Fruit fly (Drosophila melanogaster) whole organism, prepupa: ENCODE measurements around the gene CG14855.

ENCODE experiments used
- Blimp-1 ChIP-seq: fragments of 200-800 bp; sonication (Bioruptor generic); optimal IDR thresholded peaks from 3 replicates; lab custom pipeline; 2017; ENCODE audit warnings: missing biosample characterization, missing genetic modification characterization, mild to moderate bottlenecking, moderate library complexity, missing genetic modification reagents
- CG10631 ChIP-seq: fragments of 200-800 bp; sonication (Bioruptor generic); optimal IDR thresholded peaks from 2 replicates; lab custom pipeline; 2016; ENCODE audit warnings: missing biosample characterization, missing genetic modification characterization
- CG10669 ChIP-seq: fragments of 200-800 bp; sonication (Bioruptor generic); optimal IDR thresholded peaks from 3 replicates; lab custom pipeline; 2018; ENCODE audit warnings: missing biosample characterization, mild to moderate bottlenecking, missing genetic modification characterization, moderate library complexity
- CG11294 ChIP-seq: fragments of 200-800 bp; sonication (Bioruptor generic); IDR thresholded peaks from 2 replicates; pipeline ENCODE4 v1.3.6; 2022; ENCODE audit warnings: missing biosample characterization, missing genetic modification characterization
- CG11762 ChIP-seq: fragments of 200-800 bp; sonication (Bioruptor generic); optimal IDR thresholded peaks from 3 replicates; lab custom pipeline; 2016; ENCODE audit warnings: missing biosample characterization, missing genetic modification characterization; ENCODE audit not compliant: insufficient read depth
- CG11902 ChIP-seq: fragments of 200-800 bp; sonication (Bioruptor generic); optimal IDR thresholded peaks from 3 replicates; lab custom pipeline; 2016; ENCODE audit warnings: missing biosample characterization, missing genetic modification characterization
- CG15336 ChIP-seq: fragments of 200-800 bp; sonication (Bioruptor generic); IDR thresholded peaks from 2 replicates; pipeline ENCODE4 v1.3.6; 2022; ENCODE audit warnings: missing biosample characterization, missing genetic modification characterization
- CG1621 ChIP-seq: fragments of 200-800 bp; sonication (Bioruptor generic); optimal IDR thresholded peaks from 3 replicates; lab custom pipeline; 2018; ENCODE audit warnings: missing biosample characterization, mild to moderate bottlenecking, missing genetic modification characterization
- CG3032 ChIP-seq: fragments of 200-800 bp; optimal IDR thresholded peaks from 2 replicates; lab custom pipeline; 2019; ENCODE audit warnings: missing biosample characterization, mild to moderate bottlenecking, missing genetic modification characterization, moderate library complexity
- CG31627 ChIP-seq: fragments of 200-800 bp; sonication (Bioruptor generic); optimal IDR thresholded peaks from 3 replicates; lab custom pipeline; 2016; ENCODE audit warnings: missing biosample characterization, missing genetic modification characterization
- CG32006 ChIP-seq: fragments of 200-800 bp; sonication (Bioruptor generic); optimal IDR thresholded peaks from 3 replicates; lab custom pipeline; 2017; ENCODE audit warnings: missing biosample characterization, mild to moderate bottlenecking, missing genetic modification characterization
- CG34406 ChIP-seq: fragments of 200-800 bp; sonication (Bioruptor generic); optimal IDR thresholded peaks from 3 replicates; lab custom pipeline; 2016; ENCODE audit warnings: missing biosample characterization, missing genetic modification characterization
- CG3919 ChIP-seq: fragments of 200-800 bp; sonication (Bioruptor generic); optimal IDR thresholded peaks from 3 replicates; lab custom pipeline; 2016; ENCODE audit warnings: missing biosample characterization, missing genetic modification characterization
- CG4318 ChIP-seq: fragments of 200-800 bp; sonication (Bioruptor generic); optimal IDR thresholded peaks from 3 replicates; lab custom pipeline; 2017; ENCODE audit warnings: missing biosample characterization, mild to moderate bottlenecking, missing genetic modification characterization
- CG6163 ChIP-seq: fragments of 200-800 bp; sonication (Bioruptor generic); IDR thresholded peaks from 3 replicates; pipeline ENCODE4 v1.3.6; 2022; ENCODE audit warnings: missing biosample characterization, missing genetic modification characterization
- CG6276 ChIP-seq: fragments of 200-800 bp; sonication (Bioruptor generic); optimal IDR thresholded peaks from 2 replicates; lab custom pipeline; 2017; ENCODE audit warnings: missing biosample characterization, mild to moderate bottlenecking, missing genetic modification characterization
- CG6808 ChIP-seq: fragments of 200-800 bp; sonication (Bioruptor generic); optimal IDR thresholded peaks from 3 replicates; lab custom pipeline; 2017; ENCODE audit warnings: missing biosample characterization, missing genetic modification characterization, mild to moderate bottlenecking, moderate library complexity, missing genetic modification reagents
- CG6854 ChIP-seq: fragments of 200-800 bp; sonication (Bioruptor generic); optimal IDR thresholded peaks from 2 replicates; lab custom pipeline; 2017; ENCODE audit warnings: missing biosample characterization, mild to moderate bottlenecking, missing genetic modification characterization
- CG7368 ChIP-seq: fragments of 200-800 bp; sonication (Bioruptor generic); optimal IDR thresholded peaks from 3 replicates; lab custom pipeline; 2016; ENCODE audit warnings: missing biosample characterization, missing genetic modification characterization
- CG8119 ChIP-seq: fragments of 200-800 bp; sonication (Bioruptor generic); IDR thresholded peaks from 3 replicates; pipeline ENCODE4 v1.3.6; 2022; ENCODE audit warnings: missing biosample characterization, missing genetic modification characterization
- CG8319 ChIP-seq: fragments of 200-800 bp; sonication (Bioruptor generic); optimal IDR thresholded peaks from 3 replicates; lab custom pipeline; 2016; ENCODE audit warnings: missing biosample characterization, missing genetic modification characterization
- CG8632 ChIP-seq: fragments of 200-800 bp; sonication (Bioruptor generic); optimal IDR thresholded peaks from 3 replicates; lab custom pipeline; 2016; ENCODE audit warnings: missing biosample characterization, missing genetic modification characterization
- Eip75B ChIP-seq: fragments of 200-800 bp; sonication (Bioruptor generic); optimal IDR thresholded peaks from 3 replicates; lab custom pipeline; 2016; ENCODE audit warnings: missing biosample characterization, missing genetic modification characterization
- Eip78C ChIP-seq: fragments of 200-800 bp; sonication (Bioruptor generic); peaks from one replicate; lab custom pipeline; 2016; ENCODE audit warnings: missing biosample characterization, missing genetic modification characterization
- Eip93F ChIP-seq: fragments of 200-800 bp; sonication (Bioruptor generic); optimal IDR thresholded peaks from 2 replicates; lab custom pipeline; 2016; ENCODE audit warnings: missing biosample characterization, mild to moderate bottlenecking, missing genetic modification characterization
- Ets21C ChIP-seq: fragments of 200-800 bp; sonication (Bioruptor generic); optimal IDR thresholded peaks from 3 replicates; lab custom pipeline; 2016; ENCODE audit warnings: missing biosample characterization, missing genetic modification characterization
- Ets96B ChIP-seq: fragments of 200-800 bp; optimal IDR thresholded peaks from 2 replicates; lab custom pipeline; 2019; ENCODE audit warnings: missing biosample characterization, mild to moderate bottlenecking, missing genetic modification characterization, moderate library complexity
- Hr4 ChIP-seq: fragments of 200-800 bp; sonication (Bioruptor generic); optimal IDR thresholded peaks from 3 replicates; lab custom pipeline; 2016; ENCODE audit warnings: missing biosample characterization, missing genetic modification characterization
- OdsH ChIP-seq: fragments of 200-800 bp; sonication (Bioruptor generic); optimal IDR thresholded peaks from 3 replicates; lab custom pipeline; 2016; ENCODE audit warnings: missing biosample characterization, missing genetic modification characterization
- Smox ChIP-seq: fragments of 200-800 bp; sonication (Bioruptor generic); optimal IDR thresholded peaks from 3 replicates; lab custom pipeline; 2016; ENCODE audit warnings: missing biosample characterization, missing genetic modification characterization
- Sox102F ChIP-seq: fragments of 200-800 bp; sonication (Bioruptor generic); optimal IDR thresholded peaks from 2 replicates; lab custom pipeline; 2016; ENCODE audit warnings: missing biosample characterization, mild to moderate bottlenecking, missing genetic modification characterization
- achi ChIP-seq: fragments of 200-800 bp; sonication (Bioruptor generic); optimal IDR thresholded peaks from 3 replicates; lab custom pipeline; 2016; ENCODE audit warnings: missing biosample characterization, missing genetic modification characterization
- acj6 ChIP-seq: fragments of 200-800 bp; sonication (Bioruptor generic); optimal IDR thresholded peaks from 3 replicates; lab custom pipeline; 2016; ENCODE audit warnings: missing biosample characterization, missing genetic modification characterization
- cyc ChIP-seq: fragments of 200-800 bp; sonication (Bioruptor generic); optimal IDR thresholded peaks from 3 replicates; lab custom pipeline; 2016; ENCODE audit warnings: missing biosample characterization, missing genetic modification characterization
- dac ChIP-seq: fragments of 200-800 bp; sonication (Bioruptor generic); optimal IDR thresholded peaks from 2 replicates; lab custom pipeline; 2017; ENCODE audit warnings: missing biosample characterization, mild to moderate bottlenecking, missing genetic modification characterization
- eg ChIP-seq: fragments of 200-800 bp; sonication (Bioruptor generic); IDR thresholded peaks from 3 replicates; pipeline ENCODE4 v1.3.6; 2022; ENCODE audit warnings: missing biosample characterization, missing genetic modification characterization
- fd59A ChIP-seq: fragments of 200-800 bp; sonication (Bioruptor generic); optimal IDR thresholded peaks from 2 replicates; lab custom pipeline; 2017; ENCODE audit warnings: missing biosample characterization, mild to moderate bottlenecking, missing genetic modification characterization, missing genetic modification reagents
- fkh ChIP-seq: fragments of 200-800 bp; sonication (Bioruptor generic); optimal IDR thresholded peaks from 3 replicates; lab custom pipeline; 2017; ENCODE audit warnings: missing biosample characterization, mild to moderate bottlenecking, missing genetic modification characterization, moderate library complexity
- lz ChIP-seq: fragments of 200-800 bp; sonication (Bioruptor generic); optimal IDR thresholded peaks from 3 replicates; lab custom pipeline; 2016; ENCODE audit warnings: missing biosample characterization, missing genetic modification characterization
- net ChIP-seq: fragments of 200-800 bp; sonication (Bioruptor generic); optimal IDR thresholded peaks from 3 replicates; lab custom pipeline; 2016; ENCODE audit warnings: missing biosample characterization, missing genetic modification characterization
- pdm3 ChIP-seq: fragments of 200-800 bp; sonication (Bioruptor generic); optimal IDR thresholded peaks from 3 replicates; lab custom pipeline; 2016; ENCODE audit warnings: missing biosample characterization, missing genetic modification characterization
- salr ChIP-seq, 2 experiments: fragments of 200-800 bp; sonication (Bioruptor generic); optimal IDR thresholded peaks; 3 replicates each; lab custom pipeline; 2016 to 2018; ENCODE audit warnings: missing biosample characterization in 2 of 2, missing genetic modification characterization in 2 of 2, mild to moderate bottlenecking in 1 of 2
- spab ChIP-seq: fragments of 200-800 bp; sonication (Bioruptor generic); optimal IDR thresholded peaks from 2 replicates; lab custom pipeline; 2017; ENCODE audit warnings: missing biosample characterization, mild to moderate bottlenecking, missing genetic modification characterization, missing genetic modification reagents
- svp ChIP-seq: fragments of 200-800 bp; sonication (Bioruptor generic); peaks from one replicate; lab custom pipeline; 2016; ENCODE audit warnings: missing biosample characterization, missing genetic modification characterization
- topi ChIP-seq: fragments of 200-800 bp; sonication (Bioruptor generic); optimal IDR thresholded peaks from 3 replicates; lab custom pipeline; 2016; ENCODE audit warnings: missing biosample characterization, missing genetic modification characterization
- vri ChIP-seq: fragments of 200-800 bp; sonication (Bioruptor generic); optimal IDR thresholded peaks from 3 replicates; lab custom pipeline; 2016; ENCODE audit warnings: missing biosample characterization, mild to moderate bottlenecking, missing genetic modification characterization

Gene CG14855

dm6 chr3R:14754806-14755488, 41.2 kb upstream of the CG14855 start (continued):
- peak; percentile 59 for TF ChIP-seq CG11902 (GFP tag; lab: Kevin White, UChicago)
- peak; percentile 73 for TF ChIP-seq CG31627
- peak; percentile 44 for TF ChIP-seq acj6 (GFP tag; lab: Kevin White, UChicago)
- peak; percentile 39 for TF ChIP-seq Blimp-1 (GFP tag; lab: Kevin White, UChicago)
- no peak for TF ChIP-seq dac
- peak; percentile 66 for TF ChIP-seq CG3919
- TF ChIP-seq CG11762 = peak; percentile 22
- peak; percentile 85 for TF ChIP-seq lz (GFP tag; lab: Kevin White, UChicago)
- peak; percentile 37 for TF ChIP-seq CG7368 (GFP tag; lab: Kevin White, UChicago)

dm6 chr3R:14756040-14756439, 40.1 kb upstream of the CG14855 start:
- TF ChIP-seq CG6854 (GFP tag; lab: Kevin White, UChicago) (no peak), net (GFP tag; lab: Kevin White, UChicago) (peak; percentile 36), eg (GFP tag; lab: Robert Waterston, UW) (peak; percentile 33; the same call in 1 of the 3 replicates), svp (GFP tag; lab: Kevin White, UChicago) (peak; percentile 83), CG6163 (GFP tag; lab: Robert Waterston, UW) (peak; percentile 28; the same call in 1 of the 3 replicates)

dm6 chr3R:14758331-14758730, 37.8 kb upstream of the CG14855 start:
- no peak for TF ChIP-seq CG3032 (tag; lab: Kevin White, UChicago)
- no peak for TF ChIP-seq CG10631 (GFP tag; lab: Kevin White, UChicago)
- no peak for TF ChIP-seq Sox102F (GFP tag; lab: Kevin White, UChicago)
- no peak for TF ChIP-seq CG8319 (GFP tag; lab: Kevin White, UChicago)
- no peak for TF ChIP-seq topi
- TF ChIP-seq lz (GFP tag; lab: Kevin White, UChicago) = no peak
- peak; percentile 12 for TF ChIP-seq CG4318
- no peak for TF ChIP-seq Blimp-1 (GFP tag; lab: Kevin White, UChicago)
- peak; percentile 86 for TF ChIP-seq CG15336 (GFP tag; lab: Robert Waterston, UW)
- TF ChIP-seq vri (GFP tag; lab: Kevin White, UChicago) = no peak
- no peak for TF ChIP-seq CG1621 (tag; lab: Kevin White, UChicago)
- peak; percentile 10 for TF ChIP-seq CG3919
- TF ChIP-seq CG11294 (GFP tag; lab: Robert Waterston, UW) = peak; percentile 43; the same call in 1 of the 2 replicates
- TF ChIP-seq dac = no peak
- TF ChIP-seq fd59A (GFP tag; lab: Kevin White, UChicago) = no peak
- no peak for TF ChIP-seq Eip75B (GFP tag; lab: Kevin White, UChicago)
- TF ChIP-seq fkh (GFP tag; lab: Kevin White, UChicago) = no peak
- no peak for TF ChIP-seq Ets21C (GFP tag; lab: Kevin White, UChicago)
- peak; percentile 87 for TF ChIP-seq eg (GFP tag; lab: Robert Waterston, UW)
- TF ChIP-seq net (GFP tag; lab: Kevin White, UChicago) = peak; percentile 2
- peak; percentile 26 for TF ChIP-seq pdm3
- TF ChIP-seq CG34406 = no peak
- peak; percentile 39 for TF ChIP-seq OdsH
- no peak for TF ChIP-seq CG8632
- TF ChIP-seq CG8119 (GFP tag; lab: Robert Waterston, UW) = peak; percentile 79
- TF ChIP-seq CG6163 (GFP tag; lab: Robert Waterston, UW) = no peak
- TF ChIP-seq Eip93F (GFP tag; lab: Kevin White, UChicago) = no peak
- no peak for TF ChIP-seq Ets96B (tag; lab: Kevin White, UChicago)
- no peak for TF ChIP-seq CG10669 (GFP tag; lab: Kevin White, UChicago)
- TF ChIP-seq Smox (GFP tag; lab: Kevin White, UChicago) = no peak
- TF ChIP-seq cyc = no peak
- no peak for TF ChIP-seq salr (GFP tag; optimal IDR thresholded peaks at IDR 0.05; lab: Kevin White, UChicago)
- no peak for TF ChIP-seq CG6808 (GFP tag; lab: Kevin White, UChicago)
- TF ChIP-seq CG11902 (GFP tag; lab: Kevin White, UChicago) = no peak
- peak; percentile 70 for TF ChIP-seq CG32006 (GFP tag; lab: Kevin White, UChicago)
- peak; percentile 51 for TF ChIP-seq Hr4 (GFP tag; lab: Kevin White, UChicago)
- TF ChIP-seq CG11762 = no peak
- TF ChIP-seq achi (GFP tag; lab: Kevin White, UChicago) = peak; percentile 22
- TF ChIP-seq CG6276 (GFP tag; lab: Kevin White, UChicago) = peak; percentile 73
- TF ChIP-seq spab (GFP tag; lab: Kevin White, UChicago) = no peak
- TF ChIP-seq Eip78C (GFP tag; lab: Kevin White, UChicago) = no peak
